Worm (Caenorhabditis elegans): Measurements from ENCODE around the gene B0303.11.

B0303.11 gene

DNA sequence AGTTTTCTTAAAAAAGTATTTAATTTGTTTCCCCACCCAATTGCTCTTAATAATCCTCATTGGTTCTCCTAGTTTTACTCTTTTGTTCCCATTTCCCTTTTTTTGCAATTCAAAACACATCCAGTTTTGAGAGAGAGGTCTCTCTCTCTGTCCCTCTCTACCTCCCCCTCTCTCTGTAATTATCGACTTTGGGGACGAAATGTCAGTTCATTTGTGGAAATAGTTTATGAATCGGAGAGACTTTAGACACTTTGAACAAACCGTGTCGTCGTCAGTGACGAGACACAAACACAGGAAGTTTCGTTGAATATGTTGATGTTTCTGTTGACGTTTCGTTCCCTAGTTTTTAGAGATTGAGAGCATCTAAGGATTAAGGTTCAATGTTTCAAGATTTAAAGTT is 47.1 kb downstream of the B0303.11 start:
- TF ChIP-seq tbx-37 (GFP tag; conservative IDR thresholded peaks at IDR 0.05), result no peak
- no peak for TF ChIP-seq hmg-4 (GFP tag; optimal IDR thresholded peaks at IDR 0.05)
- TF ChIP-seq ama-1 (optimal IDR thresholded peaks at IDR 0.05), result no peak
- TF ChIP-seq hnd-1 (tag; optimal IDR thresholded peaks at IDR 0.05), result no peak
- no peak for TF ChIP-seq F13C5.2 (tag; optimal IDR thresholded peaks at IDR 0.05)
- no peak for TF ChIP-seq ets-7 (tag; optimal IDR thresholded peaks at IDR 0.05)
- TF ChIP-seq tra-4 (tag; optimal IDR thresholded peaks at IDR 0.05), result no peak
- no peak for TF ChIP-seq ceh-13 (GFP tag; optimal IDR thresholded peaks at IDR 0.05)
- TF ChIP-seq B0310.2 (tag; optimal IDR thresholded peaks at IDR 0.05), result no peak
- TF ChIP-seq hmbx-1 (tag; optimal IDR thresholded peaks at IDR 0.05), result no peak
- TF ChIP-seq pes-1 (GFP tag; IDR thresholded peaks at IDR 0.05), result no peak
- TF ChIP-seq aly-1 (tag; optimal IDR thresholded peaks at IDR 0.05), result no peak
- TF ChIP-seq ceh-36 (tag; optimal IDR thresholded peaks at IDR 0.05), result no peak
- no peak for TF ChIP-seq sea-1 (GFP tag; conservative IDR thresholded peaks at IDR 0.05)
- TF ChIP-seq tbx-11 (GFP tag; IDR thresholded peaks at IDR 0.05), result no peak
- TF ChIP-seq scrt-1 (GFP tag; IDR thresholded peaks at IDR 0.05), result no peak

DNA sequence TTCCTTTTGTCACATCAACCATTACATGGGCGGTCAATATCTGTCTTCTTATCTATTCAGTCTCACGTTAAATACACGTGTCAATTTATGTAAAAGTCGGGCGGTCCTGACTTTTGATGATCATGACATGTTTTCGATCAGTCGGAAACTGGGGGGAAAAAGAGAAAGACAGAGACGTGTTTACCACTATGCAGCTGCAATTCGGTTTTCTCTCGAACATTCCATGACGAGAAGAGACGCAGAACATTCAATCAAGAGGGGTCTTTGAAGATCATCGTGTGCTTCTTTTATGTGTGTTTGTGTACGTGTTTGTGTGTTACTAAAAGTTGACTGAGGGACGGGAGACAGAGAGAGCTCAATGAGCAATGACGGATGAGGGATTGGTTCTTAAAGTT is 51.8 kb downstream of the B0303.11 start:
- TF ChIP-seq ets-7 (tag; optimal IDR thresholded peaks at IDR 0.05) (no peak), pes-1 (GFP tag; IDR thresholded peaks at IDR 0.05) (no peak), ceh-36 (tag; optimal IDR thresholded peaks at IDR 0.05) (no peak), aly-1 (tag; optimal IDR thresholded peaks at IDR 0.05) (no peak), tbx-11 (GFP tag; IDR thresholded peaks at IDR 0.05) (no peak), tbx-37 (GFP tag; conservative IDR thresholded peaks at IDR 0.05) (no peak), hnd-1 (tag; optimal IDR thresholded peaks at IDR 0.05) (no peak), flt-1 (GFP tag; IDR thresholded peaks at IDR 0.05) (no peak), F13C5.2 (tag; optimal IDR thresholded peaks at IDR 0.05) (no peak), tra-4 (tag; optimal IDR thresholded peaks at IDR 0.05) (no peak), hmbx-1 (tag; optimal IDR thresholded peaks at IDR 0.05) (no peak), B0310.2 (tag; optimal IDR thresholded peaks at IDR 0.05) (no peak), hmg-4 (GFP tag; optimal IDR thresholded peaks at IDR 0.05) (no peak), ama-1 (optimal IDR thresholded peaks at IDR 0.05) (no peak), sea-1 (GFP tag; conservative IDR thresholded peaks at IDR 0.05) (no peak), scrt-1 (GFP tag; IDR thresholded peaks at IDR 0.05) (no peak), ceh-13 (GFP tag; optimal IDR thresholded peaks at IDR 0.05) (no peak)

DNA sequence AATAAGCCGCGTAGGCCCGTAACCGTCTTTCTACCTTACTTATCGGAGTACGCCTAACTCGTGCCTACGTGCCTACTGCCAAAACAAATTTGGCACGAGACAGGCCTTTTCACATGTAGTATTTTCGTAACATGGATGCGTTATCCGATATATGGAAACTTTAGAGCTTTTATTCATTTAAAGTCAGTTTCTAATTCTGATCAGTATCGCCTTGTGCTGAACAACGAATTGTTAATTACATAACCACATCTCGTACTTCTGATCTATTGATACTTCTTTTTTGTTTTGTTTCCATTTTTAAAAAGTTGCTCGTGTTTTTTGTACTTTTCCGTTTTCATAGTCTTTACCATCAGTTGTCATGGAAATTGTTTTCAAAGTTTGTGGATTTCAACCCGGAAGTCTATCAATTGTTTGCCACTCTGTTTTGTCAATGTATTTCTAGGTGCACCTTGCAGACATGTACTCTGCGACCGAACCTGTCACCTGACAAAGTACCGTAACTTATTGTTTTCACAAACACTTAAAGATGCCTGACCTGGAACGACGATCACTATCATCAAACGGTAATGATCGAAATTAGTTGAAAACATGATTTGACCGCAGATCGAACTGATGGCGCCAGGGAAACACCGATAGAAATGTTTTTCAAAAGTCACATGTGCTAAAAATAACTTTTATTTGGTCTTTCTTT is 52.4 kb downstream of the B0303.11 start:
- TF ChIP-seq tbx-37 (GFP tag; conservative IDR thresholded peaks at IDR 0.05) (no peak), tbx-11 (GFP tag; IDR thresholded peaks at IDR 0.05) (no peak), sea-1 (GFP tag; conservative IDR thresholded peaks at IDR 0.05) (no peak), F13C5.2 (tag; optimal IDR thresholded peaks at IDR 0.05) (no peak), scrt-1 (GFP tag; IDR thresholded peaks at IDR 0.05) (no peak)

DNA sequence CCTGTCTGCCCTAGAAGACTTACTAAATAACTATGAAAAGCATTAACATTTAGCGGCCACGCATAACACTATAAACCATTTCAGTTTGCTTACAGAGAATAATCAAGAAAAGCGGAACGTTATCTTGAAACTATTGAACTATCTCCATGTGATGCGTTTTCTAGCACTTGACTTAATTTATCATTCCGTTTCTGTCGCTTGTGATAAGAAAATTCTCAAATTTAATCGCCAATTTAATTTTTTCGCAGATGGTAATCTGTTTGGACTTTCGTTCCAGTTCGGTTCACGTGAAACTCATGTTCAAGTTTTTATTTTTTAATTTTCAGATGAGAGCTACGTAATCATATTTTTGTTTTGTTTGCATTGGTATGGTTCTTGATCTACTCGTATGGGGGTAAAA is 53.3 kb downstream of the B0303.11 start:
- TF ChIP-seq B0310.2 (tag; optimal IDR thresholded peaks at IDR 0.05) (no peak), scrt-1 (GFP tag; IDR thresholded peaks at IDR 0.05) (no peak), ceh-13 (GFP tag; optimal IDR thresholded peaks at IDR 0.05) (no peak), aly-1 (tag; optimal IDR thresholded peaks at IDR 0.05) (no peak), sea-1 (GFP tag; conservative IDR thresholded peaks at IDR 0.05) (no peak), ceh-36 (tag; optimal IDR thresholded peaks at IDR 0.05) (no peak), F13C5.2 (tag; optimal IDR thresholded peaks at IDR 0.05) (no peak), ama-1 (optimal IDR thresholded peaks at IDR 0.05) (no peak), pes-1 (GFP tag; IDR thresholded peaks at IDR 0.05) (no peak), hnd-1 (tag; optimal IDR thresholded peaks at IDR 0.05) (no peak), tbx-11 (GFP tag; IDR thresholded peaks at IDR 0.05) (no peak), tbx-37 (GFP tag; conservative IDR thresholded peaks at IDR 0.05) (no peak), flt-1 (GFP tag; IDR thresholded peaks at IDR 0.05) (no peak), hmbx-1 (tag; optimal IDR thresholded peaks at IDR 0.05) (no peak), hmg-4 (GFP tag; optimal IDR thresholded peaks at IDR 0.05) (no peak), ets-7 (tag; optimal IDR thresholded peaks at IDR 0.05) (no peak), tra-4 (tag; optimal IDR thresholded peaks at IDR 0.05) (no peak)

DNA sequence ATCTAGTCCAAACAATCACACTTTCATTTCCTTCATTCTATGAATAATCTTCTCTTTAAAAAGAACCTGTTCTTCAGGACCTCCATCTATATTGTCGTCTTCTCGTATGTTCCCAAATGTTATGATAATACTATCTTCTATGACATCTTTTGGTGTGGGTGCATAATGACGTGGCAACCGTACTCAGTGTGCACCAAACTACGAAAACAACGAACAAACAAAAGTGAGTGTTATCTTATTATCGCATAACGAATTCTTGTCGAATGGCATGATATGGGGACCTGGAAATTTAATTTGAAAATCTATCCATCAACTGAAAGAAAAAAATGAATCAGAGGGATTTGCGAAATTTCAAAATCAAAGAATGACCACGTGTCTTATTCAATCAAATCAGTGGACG is 54.2 kb downstream of the B0303.11 start:
- TF ChIP-seq aly-1 (tag; optimal IDR thresholded peaks at IDR 0.05) (no peak), hnd-1 (tag; optimal IDR thresholded peaks at IDR 0.05) (no peak), ama-1 (optimal IDR thresholded peaks at IDR 0.05) (no peak), tbx-37 (GFP tag; conservative IDR thresholded peaks at IDR 0.05) (no peak), tbx-11 (GFP tag; IDR thresholded peaks at IDR 0.05) (no peak), ceh-13 (GFP tag; optimal IDR thresholded peaks at IDR 0.05) (no peak), scrt-1 (GFP tag; IDR thresholded peaks at IDR 0.05) (no peak), F13C5.2 (tag; optimal IDR thresholded peaks at IDR 0.05) (no peak)

DNA sequence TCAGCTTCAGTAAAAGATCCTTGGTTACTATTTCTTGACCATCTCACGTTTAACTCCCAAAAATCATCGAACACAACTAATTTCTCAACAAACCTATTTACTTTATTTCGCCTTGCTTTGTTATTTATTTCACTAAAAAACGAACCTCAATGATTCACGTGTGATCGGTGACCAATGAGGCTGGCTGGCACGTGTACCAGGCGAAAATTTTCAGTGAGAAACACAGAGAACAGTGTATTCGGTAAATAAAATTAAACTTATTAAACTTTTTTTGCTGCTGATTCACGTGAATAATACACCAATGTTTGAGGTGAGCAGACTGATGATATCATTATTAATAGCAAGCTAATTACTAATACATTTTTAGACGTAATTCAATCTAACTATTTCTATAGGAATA is 54.8 kb downstream of the B0303.11 start:
- TF ChIP-seq B0310.2 (tag; optimal IDR thresholded peaks at IDR 0.05) (no peak), hmbx-1 (tag; optimal IDR thresholded peaks at IDR 0.05) (no peak)

DNA sequence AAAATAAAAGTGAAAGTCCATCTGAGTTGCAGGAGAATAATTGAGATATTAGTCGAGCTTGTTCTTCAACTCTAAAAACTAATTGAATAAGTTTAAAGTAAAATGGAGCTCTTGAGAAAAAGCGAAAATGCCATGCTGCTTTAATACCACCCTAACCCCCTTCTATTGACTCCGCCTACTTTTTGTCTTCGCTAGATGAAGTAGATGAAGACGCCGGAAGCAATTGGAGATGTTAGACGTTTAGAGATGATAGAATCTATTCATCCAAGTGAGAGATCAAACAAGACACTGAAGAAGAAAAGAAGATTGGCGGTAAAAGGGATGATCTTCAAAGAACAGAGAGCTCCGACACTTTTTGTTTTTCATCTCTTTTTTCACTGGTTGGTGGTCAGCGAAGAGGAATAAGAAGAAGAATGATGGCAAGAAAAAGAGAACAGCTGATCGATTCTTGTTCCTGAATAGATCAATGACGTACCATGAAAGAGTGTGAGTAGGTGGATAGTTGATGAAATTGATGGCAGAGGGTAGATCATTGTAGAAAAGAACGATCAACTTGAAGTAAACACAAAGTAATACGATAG is 55.7 kb downstream of the B0303.11 start:
- no peak for TF ChIP-seq ceh-36 (tag; optimal IDR thresholded peaks at IDR 0.05)
- no peak for TF ChIP-seq aly-1 (tag; optimal IDR thresholded peaks at IDR 0.05)
- TF ChIP-seq sea-1 (GFP tag; conservative IDR thresholded peaks at IDR 0.05), result no peak
- no peak for TF ChIP-seq ets-7 (tag; optimal IDR thresholded peaks at IDR 0.05)
- TF ChIP-seq scrt-1 (GFP tag; IDR thresholded peaks at IDR 0.05), result no peak
- TF ChIP-seq hmbx-1 (tag; optimal IDR thresholded peaks at IDR 0.05), result no peak
- no peak for TF ChIP-seq ceh-13 (GFP tag; optimal IDR thresholded peaks at IDR 0.05)
- TF ChIP-seq ama-1 (optimal IDR thresholded peaks at IDR 0.05), result no peak
- no peak for TF ChIP-seq tra-4 (tag; optimal IDR thresholded peaks at IDR 0.05)
- TF ChIP-seq F13C5.2 (tag; optimal IDR thresholded peaks at IDR 0.05), result no peak
- no peak for TF ChIP-seq pes-1 (GFP tag; IDR thresholded peaks at IDR 0.05)
